Worm (Caenorhabditis elegans) whole organism, early embryonic: ENCODE data around the gene daf-15.

Experiments
- B0310.2 ChIP-seq: sonication (generic microtip); optimal IDR thresholded peaks from 2 replicates; lab custom pipeline; 2016; ENCODE audit warnings: mild to moderate bottlenecking, missing genetic modification characterization, missing compliant biosample characterization
- F13C5.2 ChIP-seq: sonication (generic microtip); optimal IDR thresholded peaks from 2 replicates; lab custom pipeline; 2017; ENCODE audit warnings: mild to moderate bottlenecking, missing genetic modification characterization, inconsistent platforms, missing compliant biosample characterization
- ama-1 ChIP-seq: fragments of 150-350 bp; optimal IDR thresholded peaks from 2 replicates; lab custom pipeline; 2014
- ceh-13 ChIP-seq: fragments of 200-800 bp; sonication (Bioruptor generic); optimal IDR thresholded peaks from 2 replicates; lab custom pipeline; 2018; ENCODE audit warnings: mild to moderate bottlenecking, missing genetic modification characterization, missing compliant biosample characterization
- ets-7 ChIP-seq: sonication (generic microtip); optimal IDR thresholded peaks from 2 replicates; lab custom pipeline; 2016; ENCODE audit warnings: missing genotype, missing genetic modification characterization, missing compliant biosample characterization
- hmbx-1 ChIP-seq: sonication (generic microtip); optimal IDR thresholded peaks from 2 replicates; lab custom pipeline; 2016; ENCODE audit warnings: mild to moderate bottlenecking, missing genetic modification characterization, missing compliant biosample characterization
- hmg-4 ChIP-seq: fragments of 200-800 bp; sonication (Bioruptor generic); optimal IDR thresholded peaks from 2 replicates; lab custom pipeline; 2018; ENCODE audit warnings: mild to moderate bottlenecking, missing genetic modification characterization, missing compliant biosample characterization
- hnd-1 ChIP-seq: sonication (generic microtip); optimal IDR thresholded peaks from 2 replicates; lab custom pipeline; 2016; ENCODE audit warnings: missing genetic modification characterization, missing compliant biosample characterization
- pes-1 ChIP-seq: fragments of 200-800 bp; sonication (Bioruptor generic); IDR thresholded peaks from 2 replicates; pipeline ENCODE4 v1.3.6; 2022; ENCODE audit warnings: missing genetic modification reagents, missing genetic modification characterization, missing compliant biosample characterization
- scrt-1 ChIP-seq: fragments of 200-800 bp; sonication (Bioruptor generic); IDR thresholded peaks from 2 replicates; pipeline ENCODE4 v1.3.6; 2022; ENCODE audit warnings: missing genetic modification characterization, missing compliant biosample characterization
- sea-1 ChIP-seq: fragments of 200-800 bp; sonication (Bioruptor generic); conservative IDR thresholded peaks from 2 replicates; pipeline ENCODE4 v1.3.6; 2022; ENCODE audit warnings: missing genetic modification characterization, missing compliant biosample characterization
- tbx-11 ChIP-seq: fragments of 200-800 bp; sonication (Bioruptor generic); IDR thresholded peaks from 2 replicates; pipeline ENCODE4 v1.3.6; 2022; ENCODE audit warnings: missing genetic modification characterization, missing compliant biosample characterization
- tbx-37 ChIP-seq: fragments of 200-800 bp; sonication (Bioruptor generic); conservative IDR thresholded peaks from 2 replicates; pipeline ENCODE4 v1.3.6; 2022; ENCODE audit warnings: missing genetic modification reagents, missing genetic modification characterization, missing compliant biosample characterization

DNA sequence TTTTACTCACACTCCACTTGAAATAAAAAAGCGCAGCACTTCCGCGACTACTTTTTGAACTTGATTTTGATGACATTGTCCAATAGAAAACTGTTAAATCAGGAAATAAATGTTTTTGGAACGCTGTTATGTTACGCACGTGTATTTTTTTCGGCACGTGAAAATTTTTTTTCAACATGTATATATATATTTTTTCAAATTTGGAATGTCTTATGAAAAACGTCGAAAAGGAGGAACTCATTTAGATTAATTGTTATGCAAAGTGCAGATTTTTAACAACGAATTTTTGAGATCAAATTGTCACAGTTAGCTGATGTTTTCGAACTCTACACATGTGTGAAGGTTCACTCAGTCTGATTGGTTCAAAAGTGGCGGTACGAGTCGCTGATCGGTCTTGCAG, 12.5 kb downstream of the daf-15 start, which contains the start of gene F56D5.2:
- TF ChIP-seq ceh-13 (GFP tag; lab: Kevin White, UChicago): no peak
- TF ChIP-seq ama-1 (lab: Kevin White, UChicago): no peak
- no peak for TF ChIP-seq hmg-4 (GFP tag; lab: Kevin White, UChicago)
- TF ChIP-seq hnd-1 (tag; lab: Kevin White, UChicago): no peak
- TF ChIP-seq ets-7: no peak
- no peak for TF ChIP-seq tbx-11
- TF ChIP-seq B0310.2 (tag; lab: Kevin White, UChicago): no peak
- TF ChIP-seq tbx-37 (GFP tag; lab: Robert Waterston, UW): no peak
- TF ChIP-seq pes-1 (GFP tag; lab: Robert Waterston, UW): no peak
- TF ChIP-seq hmbx-1 (tag; lab: Kevin White, UChicago): no peak
- TF ChIP-seq F13C5.2: no peak
- TF ChIP-seq sea-1 (GFP tag; lab: Robert Waterston, UW): no peak
- no peak for TF ChIP-seq scrt-1 (GFP tag; lab: Robert Waterston, UW)
